Fruit fly (Drosophila melanogaster) whole organism, wandering third instar larva: ENCODE measurements around the gene Ugt303B1.
A peak's percentile ranks its signal among the peaks of the same experiment; 100 is the strongest.

Source experiments
- Abd-B ChIP-seq: fragments of >200 bp; optimal IDR thresholded peaks from 2 replicates; lab custom pipeline; 2017; ENCODE audit warnings: missing biosample characterization, missing genetic modification characterization
- CG32264 ChIP-seq: fragments of 200-800 bp; sonication (Bioruptor generic); optimal IDR thresholded peaks from 2 replicates; lab custom pipeline; 2016; ENCODE audit warnings: missing biosample characterization, missing genetic modification characterization
- CG9705 ChIP-seq: fragments of 200-800 bp; sonication (Bioruptor generic); optimal IDR thresholded peaks from 2 replicates; lab custom pipeline; 2018; ENCODE audit warnings: missing biosample characterization, mild to moderate bottlenecking, missing genetic modification characterization
- CrebA ChIP-seq: fragments of 200-800 bp; sonication (Bioruptor generic); optimal IDR thresholded peaks from 2 replicates; lab custom pipeline; 2016; ENCODE audit warnings: missing biosample characterization, mild to moderate bottlenecking, missing genetic modification characterization, borderline replicate concordance
- Dfd ChIP-seq: fragments of >200 bp; optimal IDR thresholded peaks from 2 replicates; lab custom pipeline; 2017; ENCODE audit warnings: missing biosample characterization, missing genetic modification characterization
- Dif ChIP-seq: fragments of 200-275, 200-300 bp; sonication (Bioruptor generic); optimal IDR thresholded peaks from 2 replicates; lab custom pipeline; 2018; ENCODE audit warnings: missing biosample characterization, missing genetic modification characterization; ENCODE audit not compliant: partially characterized antibody
- GATAd ChIP-seq: sonication (Bioruptor generic); optimal IDR thresholded peaks from 2 replicates; lab custom pipeline; 2016; ENCODE audit warnings: missing biosample characterization, missing genetic modification characterization
- HLH106 ChIP-seq: fragments of 200-800 bp; optimal IDR thresholded peaks from 3 replicates; lab custom pipeline; 2019; ENCODE audit warnings: missing biosample characterization, mild to moderate bottlenecking, missing genetic modification characterization, moderate library complexity
- Hnf4 ChIP-seq: fragments of 200-800 bp; sonication (Bioruptor generic); optimal IDR thresholded peaks from 2 replicates; lab custom pipeline; 2016; ENCODE audit warnings: missing biosample characterization, mild to moderate bottlenecking, missing genetic modification characterization
- Hr78 ChIP-seq: fragments of >200 bp; optimal IDR thresholded peaks from 2 replicates; lab custom pipeline; 2017; ENCODE audit warnings: missing biosample characterization, missing genetic modification characterization
- Hr83 ChIP-seq: fragments of 200-300 bp; sonication (Bioruptor generic); optimal IDR thresholded peaks from 2 replicates; lab custom pipeline; 2016; ENCODE audit warnings: missing biosample characterization, mild to moderate bottlenecking, missing genetic modification characterization, moderate library complexity; ENCODE audit not compliant: poor library complexity, severe bottlenecking
- Jra ChIP-seq: sonication (Bioruptor generic); optimal IDR thresholded peaks from 2 replicates; lab custom pipeline; 2016; ENCODE audit warnings: missing biosample characterization, missing genetic modification characterization
- Mio ChIP-seq: sonication (Bioruptor generic); optimal IDR thresholded peaks from 2 replicates; lab custom pipeline; 2016; ENCODE audit warnings: missing biosample characterization, missing genetic modification characterization
- Myc ChIP-seq: fragments of >200 bp; optimal IDR thresholded peaks from 2 replicates; lab custom pipeline; 2017
- N ChIP-seq: fragments of >200 bp; optimal IDR thresholded peaks from 2 replicates; lab custom pipeline; 2018; ENCODE audit warnings: missing biosample characterization, missing external identifiers, missing genetic modification characterization
- OdsH ChIP-seq: fragments of 200-800 bp; sonication (Bioruptor generic); optimal IDR thresholded peaks from 2 replicates; lab custom pipeline; 2016; ENCODE audit warnings: missing biosample characterization, mild to moderate bottlenecking, missing genetic modification characterization
- Rel ChIP-seq, 2 experiments: fragments of 200-800 bp; sonication (Bioruptor generic) in 1 of 2; optimal IDR thresholded peaks; 2 replicates in 1 of 2; 3 replicates in 1 of 2; lab custom pipeline; 2016 to 2019; ENCODE audit warnings: mild to moderate bottlenecking in 2 of 2, missing biosample characterization in 2 of 2, missing genetic modification characterization in 2 of 2, moderate library complexity in 1 of 2
- Sp1 ChIP-seq: fragments of 200-800 bp; sonication (Bioruptor generic); optimal IDR thresholded peaks from 3 replicates; lab custom pipeline; 2019; ENCODE audit warnings: missing biosample characterization, mild to moderate bottlenecking, missing genetic modification characterization, moderate library complexity
- Vsx2 ChIP-seq: fragments of 200-300, 225-300 bp; sonication (Bioruptor generic); optimal IDR thresholded peaks from 2 replicates; lab custom pipeline; 2018; ENCODE audit warnings: missing biosample characterization, missing genetic modification characterization; ENCODE audit not compliant: partially characterized antibody
- br ChIP-seq: fragments of 200-800 bp; sonication (Bioruptor generic); optimal IDR thresholded peaks from 2 replicates; lab custom pipeline; 2016; ENCODE audit warnings: missing biosample characterization, missing genetic modification characterization
- brk ChIP-seq: fragments of 200-800 bp; sonication (Bioruptor generic); optimal IDR thresholded peaks from 2 replicates; lab custom pipeline; 2016; ENCODE audit warnings: missing biosample characterization, mild to moderate bottlenecking, missing genetic modification characterization
- dl ChIP-seq, 2 experiments: fragments of 175-275, 200-275 bp in 1 of 2; fragments of 200-275 bp in 1 of 2; sonication (Bioruptor generic); optimal IDR thresholded peaks; lab custom pipeline; 2018; ENCODE audit warnings: mild to moderate bottlenecking in 2 of 2, missing biosample characterization in 2 of 2, missing genetic modification characterization in 2 of 2, moderate library complexity in 2 of 2; ENCODE audit not compliant: partially characterized antibody in 2 of 2, insufficient read depth in 1 of 2
- dmrt93B ChIP-seq: fragments of 200-800 bp; sonication (Bioruptor generic); optimal IDR thresholded peaks from 2 replicates; lab custom pipeline; 2018; ENCODE audit warnings: missing biosample characterization, mild to moderate bottlenecking, missing genetic modification characterization
- dsf ChIP-seq: sonication (Bioruptor generic); optimal IDR thresholded peaks from 2 replicates; lab custom pipeline; 2016; ENCODE audit warnings: missing biosample characterization, missing genetic modification characterization, borderline replicate concordance
- ey ChIP-seq: fragments of 200-800 bp; sonication (Bioruptor generic); optimal IDR thresholded peaks from 2 replicates; lab custom pipeline; 2016; ENCODE audit warnings: missing biosample characterization, missing genetic modification characterization
- foxo ChIP-seq, 2 experiments: fragments of 200-800 bp; sonication (Bioruptor generic); optimal IDR thresholded peaks; 2 replicates in 1 of 2; 3 replicates in 1 of 2; lab custom pipeline; 2016 to 2017; ENCODE audit warnings: missing biosample characterization in 2 of 2, missing genetic modification characterization in 2 of 2
- fru ChIP-seq: fragments of 200-800 bp; sonication (Bioruptor generic); optimal IDR thresholded peaks from 3 replicates; lab custom pipeline; 2016; ENCODE audit warnings: missing biosample characterization, mild to moderate bottlenecking, missing genetic modification characterization
- h ChIP-seq: fragments of 200-800 bp; sonication (Bioruptor generic); optimal IDR thresholded peaks from 3 replicates; lab custom pipeline; 2016; ENCODE audit warnings: missing biosample characterization, mild to moderate bottlenecking, missing genetic modification characterization
- jim ChIP-seq: fragments of 175-275, 200-325 bp; sonication (Bioruptor generic); optimal IDR thresholded peaks from 2 replicates; lab custom pipeline; 2016; ENCODE audit warnings: missing biosample characterization, mild to moderate bottlenecking, missing genetic modification characterization
- lola ChIP-seq: fragments of >200 bp; optimal IDR thresholded peaks from 2 replicates; lab custom pipeline; 2017; ENCODE audit warnings: missing biosample characterization, missing genetic modification characterization
- pan ChIP-seq: fragments of >200 bp; optimal IDR thresholded peaks from 2 replicates; lab custom pipeline; 2017
- psq ChIP-seq: fragments of 200-800 bp; sonication (Bioruptor generic); optimal IDR thresholded peaks from 3 replicates; lab custom pipeline; 2017; ENCODE audit warnings: missing biosample characterization, mild to moderate bottlenecking, missing genetic modification characterization, moderate library complexity
- rgr ChIP-seq: fragments of 200-800 bp; sonication (Bioruptor generic); optimal IDR thresholded peaks from 3 replicates; lab custom pipeline; 2016; ENCODE audit warnings: missing biosample characterization, mild to moderate bottlenecking, missing genetic modification characterization
- sage ChIP-seq: fragments of 200-800 bp; sonication (Bioruptor generic); optimal IDR thresholded peaks from 2 replicates; lab custom pipeline; 2016; ENCODE audit warnings: missing biosample characterization, mild to moderate bottlenecking, missing genetic modification characterization
- sv ChIP-seq: fragments of 200-800 bp; sonication (Bioruptor generic); optimal IDR thresholded peaks from 3 replicates; lab custom pipeline; 2016; ENCODE audit warnings: missing biosample characterization, missing genetic modification characterization
- tai ChIP-seq: sonication (Bioruptor generic); optimal IDR thresholded peaks from 2 replicates; lab custom pipeline; 2016; ENCODE audit warnings: missing biosample characterization, missing genetic modification characterization
- usp ChIP-seq: fragments of >200 bp; optimal IDR thresholded peaks from 2 replicates; lab custom pipeline; 2017; ENCODE audit warnings: missing biosample characterization, missing genetic modification characterization
- woc ChIP-seq: sonication (Bioruptor generic); optimal IDR thresholded peaks from 2 replicates; lab custom pipeline; 2016; ENCODE audit warnings: missing biosample characterization, mild to moderate bottlenecking, missing genetic modification characterization

The Ugt303B1 gene

dm6 chr3R:23487201-23487600 is 49.3 kb downstream of the Ugt303B1 start, which contains the start of gene Ir94h:
Ir94h (plus strand) TSS chr3R:23487501.
- TF ChIP-seq fru (GFP tag; lab: Kevin White, UChicago) (no peak), Hr83 (GFP tag; lab: Kevin White, UChicago) (no peak), Jra (GFP tag; lab: Kevin White, UChicago) (no peak), sv (GFP tag; lab: Kevin White, UChicago) (no peak), br (no peak), woc (GFP tag; lab: Kevin White, UChicago) (no peak), Dif (no peak), lola (GFP tag; lab: Kevin White, UChicago) (no peak), dsf (GFP tag; lab: Kevin White, UChicago) (no peak), CG9705 (GFP tag; lab: Kevin White, UChicago) (no peak), pan (lab: Kevin White, UChicago) (no peak), CG32264 (GFP tag; lab: Kevin White, UChicago) (no peak), Abd-B (GFP tag; lab: Kevin White, UChicago) (no peak), usp (GFP tag; lab: Kevin White, UChicago) (no peak), Hr78 (GFP tag; lab: Kevin White, UChicago) (no peak), Rel (GFP tag; optimal IDR thresholded peaks at IDR 0.05; lab: Kevin White, UChicago) (no peak), Rel (tag; optimal IDR thresholded peaks at IDR 0.05; lab: Kevin White, UChicago) (no peak), ey (GFP tag; lab: Kevin White, UChicago) (no peak), sage (GFP tag; lab: Kevin White, UChicago) (no peak)

DNA sequence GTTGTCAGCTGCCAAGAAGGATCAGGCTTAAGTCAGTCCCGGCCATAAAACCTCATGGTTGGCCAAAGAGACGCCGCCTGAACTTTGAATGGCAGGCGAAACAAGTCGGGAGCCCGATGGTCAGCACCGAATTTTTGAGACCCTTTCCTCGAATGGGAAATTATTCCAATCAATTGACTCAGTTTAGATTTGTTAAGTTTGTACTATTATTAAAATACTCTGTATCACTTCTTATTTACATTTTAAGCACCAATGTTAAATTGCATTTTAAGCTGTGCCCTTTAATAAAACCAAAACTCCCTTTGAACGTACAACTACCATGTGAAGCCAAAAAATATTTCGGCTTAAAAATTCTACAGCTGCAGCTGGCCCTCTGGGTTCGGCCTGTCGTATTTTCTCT is 49.8 kb downstream of the Ugt303B1 start:
- TF ChIP-seq ey (GFP tag; lab: Kevin White, UChicago) (peak; percentile 81), br (peak; percentile 85), foxo (GFP tag; optimal IDR thresholded peaks at IDR 0.05; lab: Kevin White, UChicago) (peak in 1 of 2 experiments; percentile 81), Jra (GFP tag; lab: Kevin White, UChicago) (no peak), CrebA (peak; percentile 10), GATAd (no peak), Hnf4 (GFP tag; lab: Kevin White, UChicago) (peak; percentile 48), Mio (no peak), Abd-B (GFP tag; lab: Kevin White, UChicago) (no peak), pan (lab: Kevin White, UChicago) (no peak), lola (GFP tag; lab: Kevin White, UChicago) (no peak), HLH106 (tag; lab: Kevin White, UChicago) (peak; percentile 77), CG32264 (GFP tag; lab: Kevin White, UChicago) (peak; percentile 35), sage (GFP tag; lab: Kevin White, UChicago) (no peak), Dfd (no peak), Hr83 (GFP tag; lab: Kevin White, UChicago) (no peak), usp (GFP tag; lab: Kevin White, UChicago) (no peak), dsf (GFP tag; lab: Kevin White, UChicago) (no peak), Sp1 (peak; percentile 74), Vsx2 (GFP tag; lab: Kevin White, UChicago) (no peak), N (GFP tag; lab: Kevin White, UChicago) (no peak), h (peak; percentile 85), tai (GFP tag; lab: Kevin White, UChicago) (no peak), Rel (GFP tag; optimal IDR thresholded peaks at IDR 0.05; lab: Kevin White, UChicago) (no peak), Rel (tag; optimal IDR thresholded peaks at IDR 0.05; lab: Kevin White, UChicago) (no peak), jim (GFP tag; lab: Kevin White, UChicago) (no peak), brk (GFP tag; lab: Kevin White, UChicago) (no peak), Dif (no peak), psq (GFP tag; lab: Kevin White, UChicago) (peak; percentile 74), dl (GFP tag; optimal IDR thresholded peaks at IDR 0.05; lab: Kevin White, UChicago; ENCODE audit: insufficient read depth in 1 of 2, partially characterized antibody in 2 of 2) (no peak), dmrt93B (GFP tag; lab: Kevin White, UChicago) (peak; percentile 69), Hr78 (GFP tag; lab: Kevin White, UChicago) (no peak), fru (GFP tag; lab: Kevin White, UChicago) (peak; percentile 86), OdsH (GFP tag; lab: Kevin White, UChicago) (peak; percentile 78), sv (GFP tag; lab: Kevin White, UChicago) (no peak), Myc (lab: Kevin White, UChicago) (no peak), rgr (GFP tag; lab: Kevin White, UChicago) (peak; percentile 74), CG9705 (GFP tag; lab: Kevin White, UChicago) (no peak), woc (GFP tag; lab: Kevin White, UChicago) (peak; percentile 75)
